Fruit fly (Drosophila melanogaster): ENCODE measurements around the gene CG4098.
A peak's percentile ranks its signal among the peaks of the same experiment; 100 is the strongest.

Gene CG4098

dm6 chr3L:16582678-16583315 lies 26.4 kb downstream of the CG4098 start, which contains the start of gene Rpn12:
Gene Rpn12, plus strand, starts transcription at chr3L:16583028.
- TF ChIP-seq CG11617 (GFP tag; optimal IDR thresholded peaks at IDR 0.05) (peak; percentile 38), Clk (GFP tag; optimal IDR thresholded peaks at IDR 0.05) (no peak), CG7101 (tag; optimal IDR thresholded peaks at IDR 0.05) (peak; percentile 62), CG12768 (GFP tag; optimal IDR thresholded peaks at IDR 0.05) (peak; percentile 2), CG5204 (GFP tag; optimal IDR thresholded peaks at IDR 0.05) (no peak), CG7045 (GFP tag; optimal IDR thresholded peaks at IDR 0.05) (peak; percentile 41), Crg-1 (GFP tag; optimal IDR thresholded peaks at IDR 0.05) (peak; percentile 16), tj (GFP tag; optimal IDR thresholded peaks at IDR 0.05) (peak; percentile 33), toe (GFP tag; optimal IDR thresholded peaks at IDR 0.05) (no peak), CG33017 (tag; optimal IDR thresholded peaks at IDR 0.05) (peak; percentile 63), cnc (optimal IDR thresholded peaks at IDR 0.05) (peak in 1 of 2 experiments; percentile 35), bab1 (GFP tag; optimal IDR thresholded peaks at IDR 0.05) (peak; percentile 61), Mnt (GFP tag; optimal IDR thresholded peaks at IDR 0.05) (no peak), ovo (GFP tag; optimal IDR thresholded peaks at IDR 0.05) (no peak), cic (GFP tag; optimal IDR thresholded peaks at IDR 0.05) (no peak), kay (GFP tag; ENCODE audit: borderline replicate concordance) (no peak), CG1620 (GFP tag; optimal IDR thresholded peaks at IDR 0.05) (no peak), CG14711 (tag; optimal IDR thresholded peaks at IDR 0.05) (peak; percentile 49), Hr96 (GFP tag; optimal IDR thresholded peaks at IDR 0.05) (no peak), pad (GFP tag; optimal IDR thresholded peaks at IDR 0.05) (peak; percentile 20)

DNA sequence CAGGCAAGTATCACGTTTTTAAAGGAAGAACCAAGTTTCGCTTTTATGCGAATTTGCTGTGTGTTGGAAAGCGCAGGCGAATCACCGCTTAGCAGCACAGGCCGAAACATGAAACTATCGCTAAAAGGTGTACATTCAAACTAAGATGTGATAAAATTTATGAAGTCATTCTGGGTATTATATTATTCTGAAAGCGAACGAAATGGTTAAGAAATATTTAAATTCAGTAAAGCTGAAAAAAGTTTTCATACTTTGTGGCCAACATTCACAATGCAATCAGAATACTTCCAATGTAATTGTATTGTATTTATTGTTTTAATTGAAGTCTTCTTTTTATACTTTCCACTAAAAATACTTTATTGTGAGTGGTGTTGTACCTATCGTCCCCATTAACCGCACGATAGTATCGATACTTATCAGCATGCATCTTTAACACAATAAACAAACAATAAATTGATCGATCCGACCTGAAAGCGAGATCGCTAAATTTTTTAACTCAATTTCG lies 27.9 kb downstream of the CG4098 start, which contains the start of gene Smn:
TSS of gene Smn (minus strand) at position 347 of the 505 bp plus-strand sequence.
- peak; percentile 68 for TF ChIP-seq bab1 (GFP tag; optimal IDR thresholded peaks at IDR 0.05)
- no peak for TF ChIP-seq Hr96 (GFP tag; optimal IDR thresholded peaks at IDR 0.05)
- TF ChIP-seq CG33017 (tag; optimal IDR thresholded peaks at IDR 0.05): peak; percentile 54
- peak; percentile 49 for TF ChIP-seq Mnt (GFP tag; optimal IDR thresholded peaks at IDR 0.05)
- TF ChIP-seq kay (GFP tag; ENCODE audit: borderline replicate concordance): no peak
- TF ChIP-seq ovo (GFP tag; optimal IDR thresholded peaks at IDR 0.05): peak; percentile 34
- peak; percentile 56 for TF ChIP-seq CG1620 (GFP tag; optimal IDR thresholded peaks at IDR 0.05)
- no peak for TF ChIP-seq CG7045 (GFP tag; optimal IDR thresholded peaks at IDR 0.05)
- peak; percentile 47 for TF ChIP-seq CG14711 (tag; optimal IDR thresholded peaks at IDR 0.05)
- TF ChIP-seq Clk (GFP tag; optimal IDR thresholded peaks at IDR 0.05): peak; percentile 4
- peak; percentile 28 for TF ChIP-seq CG12768 (GFP tag; optimal IDR thresholded peaks at IDR 0.05)
- TF ChIP-seq CG7101 (tag; optimal IDR thresholded peaks at IDR 0.05): peak; percentile 64
- TF ChIP-seq cnc (optimal IDR thresholded peaks at IDR 0.05): no peak
- TF ChIP-seq CG11617 (GFP tag; optimal IDR thresholded peaks at IDR 0.05): peak; percentile 63
- TF ChIP-seq tj (GFP tag; optimal IDR thresholded peaks at IDR 0.05): peak; percentile 28
- TF ChIP-seq Crg-1 (GFP tag; optimal IDR thresholded peaks at IDR 0.05): peak; percentile 82
- peak; percentile 69 for TF ChIP-seq pad (GFP tag; optimal IDR thresholded peaks at IDR 0.05)
- TF ChIP-seq CG5204 (GFP tag; optimal IDR thresholded peaks at IDR 0.05): no peak
- no peak for TF ChIP-seq cic (GFP tag; optimal IDR thresholded peaks at IDR 0.05)

DNA sequence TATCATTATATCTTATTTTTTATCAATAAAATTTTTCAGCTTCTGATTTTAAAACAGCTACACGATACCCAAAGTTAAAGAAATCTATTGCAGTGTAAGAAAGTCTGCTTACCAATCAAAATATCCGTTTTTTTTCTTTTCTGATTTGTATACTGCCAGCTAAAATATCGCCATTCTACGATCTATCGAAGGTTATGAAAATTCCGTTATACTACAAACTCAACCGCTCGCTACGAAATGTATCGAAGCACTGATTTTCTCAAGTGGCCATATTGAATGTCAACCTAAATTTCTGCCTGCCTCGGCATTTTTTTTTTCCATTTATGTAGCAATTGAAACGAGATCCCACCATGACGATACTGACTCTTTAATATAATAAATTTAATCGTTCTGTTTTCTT lies 29.1 kb downstream of the CG4098 start, which contains the start of gene nxf2:
TSS of gene nxf2 (minus strand) at position 258 of the 400 bp plus-strand sequence.
- TF ChIP-seq CG7045 (GFP tag; optimal IDR thresholded peaks at IDR 0.05): no peak
- peak; percentile 65 for TF ChIP-seq bab1 (GFP tag; optimal IDR thresholded peaks at IDR 0.05)
- TF ChIP-seq ovo (GFP tag; optimal IDR thresholded peaks at IDR 0.05): peak; percentile 54
- peak; percentile 98 for TF ChIP-seq tj (GFP tag; optimal IDR thresholded peaks at IDR 0.05)

DNA sequence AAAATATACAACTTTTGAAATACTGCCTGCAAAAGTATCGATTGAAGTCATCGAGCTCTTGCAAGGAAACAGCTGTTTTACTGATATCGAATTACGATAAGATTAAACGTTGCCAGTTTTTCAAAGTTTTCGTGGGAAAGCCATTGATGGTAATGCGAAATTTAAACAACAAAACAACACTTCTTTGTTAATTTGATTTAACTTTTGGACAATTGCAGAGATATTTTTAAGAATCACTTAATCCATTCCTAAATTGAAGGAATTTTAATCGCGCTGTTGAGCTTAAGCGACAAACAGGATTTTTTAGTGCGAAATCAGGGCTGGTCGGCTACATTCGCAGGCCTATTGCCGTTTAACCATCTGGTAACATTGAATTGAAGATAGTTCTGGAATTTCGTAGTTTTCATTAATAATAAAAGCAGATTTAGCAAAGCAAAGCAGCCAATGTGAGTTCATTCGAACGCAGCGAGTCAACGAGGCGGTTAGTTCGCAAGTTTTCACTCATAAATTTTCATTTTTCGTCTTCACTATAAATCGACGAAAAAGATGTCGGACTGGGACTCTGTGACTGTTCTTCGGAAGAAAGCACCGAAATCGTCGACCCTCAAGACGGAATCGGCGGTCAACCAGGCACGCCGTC lies 34.7 kb downstream of the CG4098 start, which contains the start of gene mbf1:
TSS of gene mbf1 (plus strand) at position 130 of the 640 bp plus-strand sequence.
- TF ChIP-seq CG33017 (tag; optimal IDR thresholded peaks at IDR 0.05): no peak
- TF ChIP-seq kay (GFP tag; ENCODE audit: borderline replicate concordance): peak; percentile 93
- peak; percentile 15 for TF ChIP-seq tj (GFP tag; optimal IDR thresholded peaks at IDR 0.05)
- no peak for TF ChIP-seq pad (GFP tag; optimal IDR thresholded peaks at IDR 0.05)
- TF ChIP-seq cic (GFP tag; optimal IDR thresholded peaks at IDR 0.05): peak; percentile 22
- no peak for TF ChIP-seq Hr96 (GFP tag; optimal IDR thresholded peaks at IDR 0.05)
- TF ChIP-seq CG14711 (tag; optimal IDR thresholded peaks at IDR 0.05): no peak
- no peak for TF ChIP-seq CG12768 (GFP tag; optimal IDR thresholded peaks at IDR 0.05)
- TF ChIP-seq toe (GFP tag; optimal IDR thresholded peaks at IDR 0.05): no peak
- TF ChIP-seq Clk (GFP tag; optimal IDR thresholded peaks at IDR 0.05): no peak
- peak; percentile 13 for TF ChIP-seq CG1620 (GFP tag; optimal IDR thresholded peaks at IDR 0.05)
- TF ChIP-seq CG7045 (GFP tag; optimal IDR thresholded peaks at IDR 0.05): no peak
- no peak for TF ChIP-seq CG5204 (GFP tag; optimal IDR thresholded peaks at IDR 0.05)
- no peak for TF ChIP-seq ovo (GFP tag; optimal IDR thresholded peaks at IDR 0.05)
- peak; percentile 8 for TF ChIP-seq CG7101 (tag; optimal IDR thresholded peaks at IDR 0.05)
- TF ChIP-seq CG11617 (GFP tag; optimal IDR thresholded peaks at IDR 0.05): peak; percentile 44
- TF ChIP-seq bab1 (GFP tag; optimal IDR thresholded peaks at IDR 0.05): peak; percentile 63
- TF ChIP-seq Mnt (GFP tag; optimal IDR thresholded peaks at IDR 0.05): peak; percentile 39
- no peak for TF ChIP-seq Crg-1 (GFP tag; optimal IDR thresholded peaks at IDR 0.05)

DNA sequence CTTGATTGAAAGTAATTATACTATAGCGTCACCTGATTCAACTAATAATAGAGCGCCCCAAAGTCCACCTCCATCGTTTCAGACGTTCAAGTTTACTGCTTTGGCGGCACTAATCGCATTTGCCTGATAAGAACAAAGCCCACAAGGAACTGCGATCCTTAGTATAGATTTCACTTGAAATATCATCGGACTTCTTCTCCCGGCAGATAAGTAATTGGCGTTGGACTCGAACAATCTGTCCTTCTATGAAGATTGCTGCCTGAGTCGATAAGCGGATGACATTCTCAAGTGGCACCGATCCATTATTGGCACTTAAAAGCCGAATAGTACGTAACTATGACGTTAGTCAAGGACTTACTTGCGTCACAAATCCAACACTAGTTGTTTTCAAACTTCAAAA lies 35.9 kb downstream of the CG4098 start, which contains the start of gene Mipp1:
TSS of gene Mipp1 (minus strand) at position 101 of the 400 bp plus-strand sequence.
- TF ChIP-seq CG12768 (GFP tag; optimal IDR thresholded peaks at IDR 0.05) (peak; percentile 3), cic (GFP tag; optimal IDR thresholded peaks at IDR 0.05) (peak; percentile 8)

Measured in whole organism, adult.